Fruit fly (Drosophila melanogaster) whole organism, embryonic: ENCODE results near the gene Cul6.

ENCODE experiments used
- Asciz ChIP-seq: fragments of 200-800 bp; sonication (Bioruptor generic); optimal IDR thresholded peaks from 2 replicates; lab custom pipeline; 2017; ENCODE audit warnings: missing biosample characterization, mild to moderate bottlenecking, missing genetic modification characterization, missing genetic modification reagents
- Atf6 ChIP-seq: fragments of 200-800 bp; sonication (Bioruptor generic); IDR thresholded peaks from 2 replicates; pipeline ENCODE4 v1.3.6; 2022; ENCODE audit warnings: missing biosample characterization, missing genetic modification characterization
- BtbVII ChIP-seq: fragments of 200-800 bp; sonication (Bioruptor generic); optimal IDR thresholded peaks from 3 replicates; lab custom pipeline; 2017; ENCODE audit warnings: missing biosample characterization, mild to moderate bottlenecking, missing genetic modification characterization
- CG10274 ChIP-seq: fragments of 200-800 bp; sonication (Bioruptor generic); optimal IDR thresholded peaks from 3 replicates; lab custom pipeline; 2017; ENCODE audit warnings: missing biosample characterization, mild to moderate bottlenecking, missing genetic modification characterization
- CG11093 ChIP-seq: fragments of 200-800 bp; sonication (Bioruptor generic); IDR thresholded peaks from 3 replicates; pipeline ENCODE4 v1.3.6; 2022; ENCODE audit warnings: missing biosample characterization, missing genetic modification characterization
- CG15696 ChIP-seq: fragments of 200-800 bp; sonication (Bioruptor generic); optimal IDR thresholded peaks from 2 replicates; lab custom pipeline; 2019; ENCODE audit warnings: missing biosample characterization, mild to moderate bottlenecking, missing genetic modification characterization, moderate library complexity
- CG17328 ChIP-seq: fragments of 200-800 bp; sonication (Bioruptor generic); IDR thresholded peaks from 2 replicates; pipeline ENCODE4 v1.3.6; 2022; ENCODE audit warnings: missing biosample characterization, missing genetic modification characterization
- CG17359 ChIP-seq: fragments of 200-800 bp; sonication (Bioruptor generic); optimal IDR thresholded peaks from 3 replicates; lab custom pipeline; 2018; ENCODE audit warnings: missing biosample characterization, mild to moderate bottlenecking, missing genetic modification characterization, moderate library complexity
- CG18599 ChIP-seq: fragments of 200-800 bp; sonication (Bioruptor generic); optimal IDR thresholded peaks from 3 replicates; lab custom pipeline; 2017; ENCODE audit warnings: missing biosample characterization, missing genetic modification characterization, mild to moderate bottlenecking, moderate library complexity, missing genetic modification reagents
- CG31224 ChIP-seq: fragments of 200-800 bp; sonication (Bioruptor generic); IDR thresholded peaks from 2 replicates; pipeline ENCODE4 v1.3.6; 2022; ENCODE audit warnings: missing biosample characterization, missing genetic modification characterization
- CG33557 ChIP-seq: fragments of 200-800 bp; sonication (Bioruptor generic); optimal IDR thresholded peaks from 2 replicates; lab custom pipeline; 2019; ENCODE audit warnings: missing biosample characterization, mild to moderate bottlenecking, missing genetic modification characterization, moderate library complexity
- CG3407 ChIP-seq: fragments of 200-800 bp; sonication (Bioruptor generic); optimal IDR thresholded peaks from 2 replicates; lab custom pipeline; 2018; ENCODE audit warnings: missing biosample characterization, mild to moderate bottlenecking, missing genetic modification characterization
- CG4854 ChIP-seq: fragments of 200-800 bp; sonication (Bioruptor generic); optimal IDR thresholded peaks from 2 replicates; lab custom pipeline; 2016; ENCODE audit warnings: missing biosample characterization, missing genetic modification characterization, inconsistent platforms
- CG6254 ChIP-seq: fragments of 200-800 bp; sonication (Bioruptor generic); optimal IDR thresholded peaks from 3 replicates; lab custom pipeline; 2017; ENCODE audit warnings: mild to moderate bottlenecking, missing biosample characterization, missing genetic modification reagents, missing genetic modification characterization
- CG6683 ChIP-seq: fragments of 200-800 bp; sonication (Bioruptor generic); optimal IDR thresholded peaks from 2 replicates; lab custom pipeline; 2017; ENCODE audit warnings: missing biosample characterization, mild to moderate bottlenecking, missing genetic modification characterization, missing genetic modification reagents
- CG7839 ChIP-seq: fragments of 200-800 bp; sonication (Bioruptor generic); optimal IDR thresholded peaks from 3 replicates; lab custom pipeline; 2018; ENCODE audit warnings: missing biosample characterization, mild to moderate bottlenecking, missing genetic modification characterization, moderate library complexity
- CG8388 ChIP-seq: fragments of 200-800 bp; sonication (Bioruptor generic); optimal IDR thresholded peaks from 2 replicates; lab custom pipeline; 2019; ENCODE audit warnings: missing biosample characterization, mild to moderate bottlenecking, missing genetic modification characterization, moderate library complexity
- CTCF ChIP-seq: fragments of 200-800 bp; sonication (Bioruptor generic); optimal IDR thresholded peaks from 2 replicates; lab custom pipeline; 2017; ENCODE audit warnings: missing biosample characterization, mild to moderate bottlenecking, missing genetic modification characterization, moderate library complexity
- E2f1 ChIP-seq: fragments of 200-800 bp; sonication (Bioruptor generic); IDR thresholded peaks from 2 replicates; pipeline ENCODE4 v1.3.6; 2022; ENCODE audit warnings: missing biosample characterization, missing genetic modification characterization
- GATAe ChIP-seq: fragments of 200-800 bp; sonication (Bioruptor generic); conservative IDR thresholded peaks from 2 replicates; pipeline ENCODE4 v1.3.6; 2022; ENCODE audit warnings: missing biosample characterization, missing genetic modification characterization
- Gsc ChIP-seq: fragments of 200-800 bp; sonication (Bioruptor generic); IDR thresholded peaks from 2 replicates; pipeline ENCODE4 v1.3.6; 2022; ENCODE audit warnings: missing biosample characterization, missing genetic modification characterization
- HHEX ChIP-seq: fragments of 200-800 bp; sonication (Bioruptor generic); optimal IDR thresholded peaks from 3 replicates; lab custom pipeline; 2017; ENCODE audit warnings: missing biosample characterization, mild to moderate bottlenecking, missing genetic modification characterization, missing genetic modification reagents
- HmgZ ChIP-seq: fragments of 200-800 bp; sonication (Bioruptor generic); optimal IDR thresholded peaks from 2 replicates; lab custom pipeline; 2018; ENCODE audit warnings: missing biosample characterization, mild to moderate bottlenecking, missing genetic modification characterization
- Max ChIP-seq: fragments of 200-800 bp; sonication (Bioruptor generic); optimal IDR thresholded peaks from 2 replicates; lab custom pipeline; 2016; ENCODE audit warnings: missing biosample characterization, mild to moderate bottlenecking, missing genetic modification characterization
- Meics ChIP-seq: fragments of 200-800 bp; sonication (Bioruptor generic); optimal IDR thresholded peaks from 2 replicates; lab custom pipeline; 2017; ENCODE audit warnings: missing biosample characterization, mild to moderate bottlenecking, missing genetic modification characterization
- NC2β ChIP-seq: fragments of 200-800 bp; sonication (Bioruptor generic); optimal IDR thresholded peaks from 2 replicates; lab custom pipeline; 2016; ENCODE audit warnings: missing biosample characterization, missing genetic modification characterization
- NFAT ChIP-seq: fragments of 200-800 bp; sonication (Bioruptor generic); IDR thresholded peaks from 2 replicates; pipeline ENCODE4 v1.3.6; 2022; ENCODE audit warnings: missing biosample characterization, missing genetic modification characterization
- Nf-YB ChIP-seq: fragments of 200-800 bp; sonication (Bioruptor generic); optimal IDR thresholded peaks from 3 replicates; lab custom pipeline; 2019; ENCODE audit warnings: missing biosample characterization, mild to moderate bottlenecking, missing genetic modification characterization, moderate library complexity
- Ravus ChIP-seq: fragments of 200-800 bp; sonication (Bioruptor generic); IDR thresholded peaks from 2 replicates; pipeline ENCODE4 v1.3.6; 2022; ENCODE audit warnings: missing biosample characterization, missing genetic modification characterization
- Sin3A ChIP-seq: fragments of >200 bp; optimal IDR thresholded peaks from 2 replicates; lab custom pipeline; 2018
- Usf ChIP-seq: fragments of 200-800 bp; sonication (Bioruptor generic); optimal IDR thresholded peaks from 2 replicates; lab custom pipeline; 2017; ENCODE audit warnings: missing genotype, missing biosample characterization, missing genetic modification characterization
- cato ChIP-seq: fragments of 200-800 bp; sonication (Bioruptor generic); optimal IDR thresholded peaks from 2 replicates; lab custom pipeline; 2016; ENCODE audit warnings: missing biosample characterization, missing genetic modification characterization, borderline replicate concordance
- corto ChIP-seq: fragments of 200-800 bp; sonication (Bioruptor generic); optimal IDR thresholded peaks from 2 replicates; lab custom pipeline; 2016; ENCODE audit warnings: missing biosample characterization, mild to moderate bottlenecking, missing genetic modification characterization, moderate library complexity
- emc ChIP-seq: fragments of 200-800 bp; sonication (Bioruptor generic); optimal IDR thresholded peaks from 2 replicates; lab custom pipeline; 2016; ENCODE audit warnings: missing biosample characterization, missing genetic modification characterization
- fd96Cb ChIP-seq: fragments of 200-800 bp; sonication (Bioruptor generic); optimal IDR thresholded peaks from 2 replicates; lab custom pipeline; 2018; ENCODE audit warnings: missing biosample characterization, mild to moderate bottlenecking, missing genetic modification characterization, moderate library complexity
- hth ChIP-seq: fragments of >200 bp; optimal IDR thresholded peaks from 2 replicates; lab custom pipeline; 2017; ENCODE audit warnings: inconsistent platforms
- inv ChIP-seq: fragments of 200-800 bp; sonication (Bioruptor generic); IDR thresholded peaks from 2 replicates; pipeline ENCODE4 v1.3.6; 2022; ENCODE audit warnings: missing biosample characterization, missing genetic modification characterization; ENCODE audit not compliant: partially characterized antibody
- lov ChIP-seq, 2 experiments: fragments of 200-800 bp in 1 of 2; fragments of >200 bp in 1 of 2; sonication (Bioruptor generic) in 1 of 2; IDR thresholded peaks in 1 of 2; optimal IDR thresholded peaks in 1 of 2; 2 replicates in 1 of 2; 3 replicates in 1 of 2; pipeline versions ENCODE4 v1.3.6 to Lab custom; 2017 to 2022; ENCODE audit warnings: missing biosample characterization in 1 of 2, missing genetic modification characterization in 1 of 2
- nom ChIP-seq: fragments of 200-800 bp; sonication (Bioruptor generic); optimal IDR thresholded peaks from 2 replicates; lab custom pipeline; 2017; ENCODE audit warnings: missing biosample characterization, missing genetic modification characterization, mild to moderate bottlenecking, moderate library complexity, missing genetic modification reagents
- oc ChIP-seq: fragments of 200-800 bp; sonication (Bioruptor generic); optimal IDR thresholded peaks from 2 replicates; lab custom pipeline; 2018; ENCODE audit warnings: missing biosample characterization, mild to moderate bottlenecking, missing genetic modification characterization, moderate library complexity
- pho ChIP-seq: fragments of 200-800 bp; sonication (Bioruptor generic); optimal IDR thresholded peaks from 2 replicates; lab custom pipeline; 2016; ENCODE audit warnings: missing biosample characterization, missing genetic modification characterization
- psq ChIP-seq: fragments of 200-800 bp; sonication (Bioruptor generic); optimal IDR thresholded peaks from 2 replicates; lab custom pipeline; 2017; ENCODE audit warnings: missing biosample characterization, missing genetic modification characterization
- ranshi ChIP-seq: fragments of 200-800 bp; sonication (Bioruptor generic); IDR thresholded peaks from 2 replicates; pipeline ENCODE4 v1.3.6; 2022; ENCODE audit warnings: missing biosample characterization, missing genetic modification characterization
- row ChIP-seq: fragments of 200-800 bp; sonication (Bioruptor generic); IDR thresholded peaks from 3 replicates; pipeline ENCODE4 v1.3.6; 2022; ENCODE audit warnings: missing biosample characterization, missing genetic modification characterization
- sisA ChIP-seq: fragments of 200-800 bp; sonication (Bioruptor generic); IDR thresholded peaks from 2 replicates; pipeline ENCODE4 v1.3.6; 2022; ENCODE audit warnings: missing biosample characterization, missing genetic modification characterization
- tll ChIP-seq, 2 experiments: fragments of 200-800 bp in 1 of 2; fragments of >200 bp in 1 of 2; sonication (Bioruptor generic) in 1 of 2; optimal IDR thresholded peaks; 2 replicates each; lab custom pipeline; 2017 to 2019; ENCODE audit warnings: missing biosample characterization in 2 of 2, missing genetic modification characterization in 2 of 2, mild to moderate bottlenecking in 1 of 2, moderate library complexity in 1 of 2
- toy ChIP-seq: fragments of 200-800 bp; sonication (Bioruptor generic); IDR thresholded peaks from 2 replicates; pipeline ENCODE4 v1.3.6; 2022; ENCODE audit warnings: missing biosample characterization, missing genetic modification characterization
- tup ChIP-seq: fragments of 200-800 bp; sonication (Bioruptor generic); optimal IDR thresholded peaks from 2 replicates; lab custom pipeline; 2016; ENCODE audit warnings: missing biosample characterization, mild to moderate bottlenecking, missing genetic modification characterization, moderate library complexity
- vvl ChIP-seq: fragments of 200-800 bp; sonication (Bioruptor generic); IDR thresholded peaks from 2 replicates; pipeline ENCODE4 v1.3.6; 2022; ENCODE audit warnings: missing biosample characterization, missing genetic modification characterization

Gene Cul6

dm6 chr3L:13022854-13023560, 11.5 kb upstream of the Cul6 start, which contains the start of gene RpS12 (continued):
- peak; percentile 45 for TF ChIP-seq CTCF (GFP tag; lab: Kevin White, UChicago)
- peak; percentile 73 for TF ChIP-seq Atf6 (GFP tag; lab: Robert Waterston, UW)
- TF ChIP-seq CG33557 (GFP tag; lab: Kevin White, UChicago) = peak; percentile 34
- peak; percentile 78 for TF ChIP-seq nom (GFP tag; lab: Kevin White, UChicago)
- TF ChIP-seq CG4854 (GFP tag; lab: Kevin White, UChicago) = peak; percentile 71
- TF ChIP-seq Nf-YB (GFP tag; lab: Kevin White, UChicago) = peak; percentile 54
- TF ChIP-seq Gsc = no peak
- no peak for TF ChIP-seq Sin3A (lab: Kevin White, UChicago)
- TF ChIP-seq CG6683 (GFP tag; lab: Kevin White, UChicago) = peak; percentile 53
- TF ChIP-seq HHEX (GFP tag; lab: Kevin White, UChicago) = peak; percentile 85
- peak; percentile 58 for TF ChIP-seq cato (GFP tag; lab: Kevin White, UChicago)
- TF ChIP-seq tll (GFP tag; optimal IDR thresholded peaks at IDR 0.05; lab: Kevin White, UChicago) = no peak
- TF ChIP-seq sisA (GFP tag; lab: Robert Waterston, UW) = peak; percentile 58
- peak; percentile 80 for TF ChIP-seq row (GFP tag; lab: Robert Waterston, UW)
- no peak for TF ChIP-seq GATAe (GFP tag; lab: Robert Waterston, UW)
- peak; percentile 77; the same call in 1 of the 2 replicates for TF ChIP-seq NFAT
- TF ChIP-seq emc (GFP tag; lab: Kevin White, UChicago) = peak; percentile 76
- TF ChIP-seq Asciz = peak; percentile 39
- TF ChIP-seq Meics = peak; percentile 89
- peak; percentile 77 for TF ChIP-seq BtbVII (GFP tag; lab: Kevin White, UChicago)
- TF ChIP-seq Max (GFP tag; lab: Kevin White, UChicago) = peak; percentile 91
- no peak for TF ChIP-seq CG11093 (GFP tag; lab: Robert Waterston, UW)
- peak; percentile 78 for TF ChIP-seq CG18599 (GFP tag; lab: Kevin White, UChicago)
- peak; percentile 47 for TF ChIP-seq E2f1 (GFP tag; lab: Robert Waterston, UW)
- TF ChIP-seq CG17359 = peak; percentile 68
- peak; percentile 59 for TF ChIP-seq HmgZ (tag; lab: Kevin White, UChicago)
- peak; percentile 63 for TF ChIP-seq CG10274 (GFP tag; lab: Kevin White, UChicago)
- peak; percentile 37 for TF ChIP-seq tup (GFP tag; lab: Kevin White, UChicago)
- TF ChIP-seq NC2β (GFP tag; lab: Kevin White, UChicago) = peak; percentile 97
- peak; percentile 78 for TF ChIP-seq vvl
- TF ChIP-seq CG8388 (GFP tag; lab: Kevin White, UChicago) = peak; percentile 33
- TF ChIP-seq CG6254 (GFP tag; lab: Kevin White, UChicago) = peak; percentile 42
- TF ChIP-seq pho = peak; percentile 73
- TF ChIP-seq CG15696 (tag; lab: Kevin White, UChicago) = peak; percentile 35
- TF ChIP-seq fd96Cb (tag; lab: Kevin White, UChicago) = peak; percentile 34
- peak; percentile 43 for TF ChIP-seq Usf
- TF ChIP-seq CG3407 (GFP tag; lab: Kevin White, UChicago) = peak; percentile 58
- TF ChIP-seq ranshi (GFP tag; lab: Robert Waterston, UW) = peak; percentile 85
- no peak for TF ChIP-seq hth (lab: Kevin White, UChicago)
- no peak for TF ChIP-seq lov (optimal IDR thresholded peaks at IDR 0.05; lab: Kevin White, UChicago)
- TF ChIP-seq lov (GFP tag; IDR thresholded peaks at IDR 0.05; lab: Robert Waterston, UW) = peak; percentile 88
- peak; percentile 83 for TF ChIP-seq CG17328 (GFP tag; lab: Robert Waterston, UW)
- no peak for TF ChIP-seq corto
- TF ChIP-seq Ravus (GFP tag; lab: Robert Waterston, UW) = no peak
- peak; percentile 82 for TF ChIP-seq inv (GFP tag; lab: Robert Waterston, UW)
- peak; percentile 64; the same call in 1 of the 2 replicates for TF ChIP-seq toy (GFP tag; lab: Robert Waterston, UW)
- TF ChIP-seq psq (GFP tag; lab: Kevin White, UChicago) = no peak
- peak; percentile 20 for TF ChIP-seq oc (tag; lab: Kevin White, UChicago)
- peak; percentile 70 for TF ChIP-seq CG7839 (tag; lab: Kevin White, UChicago)
- TF ChIP-seq CG31224 (GFP tag; lab: Robert Waterston, UW) = peak; percentile 29; the same call in 1 of the 2 replicates
